Worm (Caenorhabditis elegans): ENCODE results near the gene col-130.

ce11 chrIV:12425595-12425994, 2.7 kb downstream of the col-130 start:
- TF ChIP-seq mep-1 (tag; optimal IDR thresholded peaks at IDR 0.05): peak; percentile 9
- TF ChIP-seq snpc-4 (tag; optimal IDR thresholded peaks at IDR 0.05): no peak
- no peak for TF ChIP-seq ces-1 (GFP tag; optimal IDR thresholded peaks at IDR 0.05)
- TF ChIP-seq F10B5.3 (tag; optimal IDR thresholded peaks at IDR 0.05): no peak
- no peak for TF ChIP-seq lin-15B (tag; optimal IDR thresholded peaks at IDR 0.05)
- no peak for TF ChIP-seq nhr-76 (tag; optimal IDR thresholded peaks at IDR 0.05)
- no peak for TF ChIP-seq pha-4 (GFP tag; IDR thresholded peaks at IDR 0.05)
- no peak for TF ChIP-seq pha-4 (tag; optimal IDR thresholded peaks at IDR 0.05)
- TF ChIP-seq nhr-11 (tag; optimal IDR thresholded peaks at IDR 0.05): no peak
- TF ChIP-seq unc-62 (GFP tag; optimal IDR thresholded peaks at IDR 0.05 in 1 of 2): peak in 1 of 2 experiments; percentile 97
- no peak for TF ChIP-seq unc-62 (tag; optimal IDR thresholded peaks at IDR 0.05)
- TF ChIP-seq nhr-111 (GFP tag; optimal IDR thresholded peaks at IDR 0.05): no peak
- TF ChIP-seq dpl-1 (GFP tag; optimal IDR thresholded peaks at IDR 0.05): no peak
- TF ChIP-seq R02D3.7 (tag; optimal IDR thresholded peaks at IDR 0.05): no peak
